Worm (Caenorhabditis elegans) whole organism, L4 larva: ENCODE measurements around the gene C15C7.4.
A peak's percentile ranks its signal among the peaks of the same experiment; 100 is the strongest.

Experiments
- F26F4.8 ChIP-seq: fragments of 200-800 bp; sonication (Bioruptor generic); conservative IDR thresholded peaks from 2 replicates; pipeline ENCODE4 v1.3.6; 2022; ENCODE audit warnings: missing genetic modification characterization, missing compliant biosample characterization
- F37D6.2 ChIP-seq: sonication (generic microtip); optimal IDR thresholded peaks from 2 replicates; lab custom pipeline; 2016; ENCODE audit warnings: mild to moderate bottlenecking, missing genetic modification characterization, missing compliant biosample characterization
- F44E2.7 ChIP-seq: fragments of 200-800 bp; sonication (Bioruptor generic); IDR thresholded peaks from 2 replicates; pipeline ENCODE4 v2.1.2; 2022; ENCODE audit warnings: missing genetic modification characterization, missing compliant biosample characterization
- T26A8.4 ChIP-seq: fragments of 200-800 bp; sonication (Bioruptor generic); IDR thresholded peaks from 2 replicates; pipeline ENCODE4 v1.3.6; 2022; ENCODE audit warnings: missing genetic modification characterization, missing compliant biosample characterization
- Y5F2A.4 ChIP-seq: fragments of 200-800 bp; sonication (Bioruptor generic); optimal IDR thresholded peaks from 2 replicates; lab custom pipeline; 2018; ENCODE audit warnings: mild to moderate bottlenecking, missing genetic modification characterization, missing compliant biosample characterization
- Y75B8A.6 ChIP-seq: fragments of 200-800 bp; sonication (Bioruptor generic); IDR thresholded peaks from 2 replicates; pipeline ENCODE4 v1.3.6; 2022; ENCODE audit warnings: missing genetic modification reagents, missing genetic modification characterization, missing compliant biosample characterization
- aly-2 ChIP-seq: sonication (generic microtip); optimal IDR thresholded peaks from 2 replicates; lab custom pipeline; 2018; ENCODE audit warnings: missing biosample characterization, missing genetic modification characterization
- arid-1 ChIP-seq: fragments of 200-800 bp; sonication (Bioruptor generic); conservative IDR thresholded peaks from 2 replicates; pipeline ENCODE4 v1.3.6; 2022; ENCODE audit warnings: missing genetic modification reagents, missing genetic modification characterization, missing compliant biosample characterization
- ceh-20 ChIP-seq: fragments of 200-800 bp; sonication (Bioruptor generic); IDR thresholded peaks from 2 replicates; pipeline ENCODE4 v1.3.6; 2022; ENCODE audit warnings: missing genetic modification reagents, missing genetic modification characterization, missing compliant biosample characterization
- ceh-32 ChIP-seq: sonication (generic microtip); optimal IDR thresholded peaks from 2 replicates; lab custom pipeline; 2016; ENCODE audit warnings: mild to moderate bottlenecking, missing genetic modification characterization, missing compliant biosample characterization; ENCODE audit not compliant: poor library complexity
- ceh-44 ChIP-seq: fragments of 200-800 bp; sonication (Bioruptor generic); IDR thresholded peaks from 2 replicates; pipeline ENCODE4 v1.3.6; 2022; ENCODE audit warnings: missing genetic modification reagents, missing genetic modification characterization, missing compliant biosample characterization
- ces-1 ChIP-seq: fragments of 150-350 bp; sonication (generic microtip); optimal IDR thresholded peaks from 4 replicates; lab custom pipeline; 2014; ENCODE audit warnings: missing biosample characterization, missing genetic modification reagents, missing genetic modification characterization
- cey-2 ChIP-seq: sonication (generic microtip); optimal IDR thresholded peaks from 3 replicates; lab custom pipeline; 2017; ENCODE audit warnings: missing genetic modification characterization, mild to moderate bottlenecking, missing compliant biosample characterization, antibody characterized with exemption, borderline replicate concordance; ENCODE audit not compliant: insufficient read depth
- ctbp-1 ChIP-seq: fragments of 200-800 bp; sonication (Bioruptor generic); IDR thresholded peaks from 2 replicates; pipeline ENCODE4 v1.3.6; 2022; ENCODE audit warnings: missing genetic modification reagents, missing genetic modification characterization, missing compliant biosample characterization
- daf-12 ChIP-seq: fragments of 150-350 bp; optimal IDR thresholded peaks from 2 replicates; lab custom pipeline; 2014; ENCODE audit warnings: missing biosample characterization, missing genetic modification reagents, missing genetic modification characterization
- daf-16 ChIP-seq, 3 experiments: sonication (generic microtip); optimal IDR thresholded peaks; 2 replicates each; lab custom pipeline; 2016 to 2017; ENCODE audit warnings: missing genetic modification characterization in 3 of 3, missing genetic modification reagents in 3 of 3, mild to moderate bottlenecking in 2 of 3, missing compliant biosample characterization in 2 of 3, missing biosample characterization in 1 of 3, moderate library complexity in 1 of 3
- daf-8 ChIP-seq: fragments of 200-800 bp; sonication (Bioruptor generic); IDR thresholded peaks from 2 replicates; pipeline ENCODE4 v1.3.6; 2022; ENCODE audit warnings: missing genetic modification characterization, missing compliant biosample characterization
- dmd-9 ChIP-seq: fragments of 200-800 bp; sonication (Bioruptor generic); IDR thresholded peaks from 2 replicates; pipeline ENCODE4 v1.3.6; 2022; ENCODE audit warnings: missing genetic modification reagents, missing genetic modification characterization, missing compliant biosample characterization
- duxl-1 ChIP-seq: sonication (generic microtip); optimal IDR thresholded peaks from 2 replicates; lab custom pipeline; 2016; ENCODE audit warnings: mild to moderate bottlenecking, missing genetic modification characterization, moderate library complexity, missing compliant biosample characterization; ENCODE audit not compliant: poor library complexity
- dve-1 ChIP-seq: sonication (generic microtip); optimal IDR thresholded peaks from 2 replicates; lab custom pipeline; 2017; ENCODE audit warnings: antibody characterized with exemption, mild to moderate bottlenecking, missing genetic modification characterization, missing compliant biosample characterization; ENCODE audit not compliant: insufficient read depth
- egl-43 ChIP-seq: fragments of 200-800 bp; sonication (Bioruptor generic); IDR thresholded peaks from 2 replicates; pipeline ENCODE4 v1.3.6; 2022; ENCODE audit warnings: missing genetic modification reagents, missing genetic modification characterization, missing compliant biosample characterization
- fos-1 ChIP-seq: fragments of 150-350 bp; optimal IDR thresholded peaks from 2 replicates; lab custom pipeline; 2014; ENCODE audit warnings: missing biosample characterization, missing genetic modification characterization
- hlh-30 ChIP-seq: sonication (generic microtip); optimal IDR thresholded peaks from 2 replicates; lab custom pipeline; 2017; ENCODE audit warnings: antibody characterized with exemption, mild to moderate bottlenecking, missing genetic modification characterization, missing compliant biosample characterization; ENCODE audit not compliant: insufficient read depth
- lin-1 ChIP-seq: fragments of 200-800 bp; sonication (Bioruptor generic); IDR thresholded peaks from 2 replicates; pipeline ENCODE4 v1.3.6; 2022; ENCODE audit warnings: missing genetic modification reagents, missing genetic modification characterization, missing compliant biosample characterization
- lin-29 ChIP-seq: fragments of 200-800 bp; sonication (Bioruptor generic); IDR thresholded peaks from 2 replicates; pipeline ENCODE4 v1.3.6; 2022; ENCODE audit warnings: missing genetic modification reagents, missing genetic modification characterization, missing compliant biosample characterization
- lin-38 ChIP-seq: fragments of 200-800 bp; sonication (Bioruptor generic); IDR thresholded peaks from 2 replicates; pipeline ENCODE4 v1.3.6; 2022; ENCODE audit warnings: missing genetic modification reagents, missing genetic modification characterization, missing compliant biosample characterization
- lsy-2 ChIP-seq, 2 experiments: fragments of 150-350 bp in 1 of 2; sonication (generic microtip) in 1 of 2; optimal IDR thresholded peaks; 2 replicates each; lab custom pipeline; 2014 to 2017; ENCODE audit warnings: missing biosample characterization in 2 of 2, missing genetic modification characterization in 2 of 2
- madf-5 ChIP-seq, 2 experiments: fragments of 200-800 bp; sonication (Bioruptor generic); IDR thresholded peaks; 2 replicates each; pipeline ENCODE4 v1.3.6; 2022; ENCODE audit warnings: missing compliant biosample characterization in 2 of 2, missing genetic modification characterization in 2 of 2
- mdl-1 ChIP-seq, 2 experiments: fragments of 150-350 bp in 1 of 2; sonication (generic microtip) in 1 of 2; optimal IDR thresholded peaks; 2 replicates each; lab custom pipeline; 2014 to 2017; ENCODE audit warnings: missing biosample characterization in 2 of 2, missing genetic modification characterization in 2 of 2
- mep-1 ChIP-seq: fragments of 150-350 bp; sonication (generic microtip); optimal IDR thresholded peaks from 3 replicates; lab custom pipeline; 2014; ENCODE audit warnings: missing biosample characterization, missing genetic modification characterization
- mes-2 ChIP-seq: sonication (generic microtip); optimal IDR thresholded peaks from 2 replicates; lab custom pipeline; 2016; ENCODE audit warnings: missing genotype, mild to moderate bottlenecking, missing genetic modification characterization, missing compliant biosample characterization; ENCODE audit not compliant: poor library complexity, severe bottlenecking
- mxl-3 ChIP-seq: fragments of 200-800 bp; sonication (Bioruptor generic); optimal IDR thresholded peaks from 2 replicates; lab custom pipeline; 2018; ENCODE audit warnings: mild to moderate bottlenecking, missing genetic modification characterization, missing compliant biosample characterization
- nhr-102 ChIP-seq: sonication (generic microtip); optimal IDR thresholded peaks from 2 replicates; lab custom pipeline; 2016; ENCODE audit warnings: mild to moderate bottlenecking, missing genetic modification characterization, moderate library complexity, missing compliant biosample characterization
- nhr-11 ChIP-seq: fragments of 150-350 bp; optimal IDR thresholded peaks from 2 replicates; lab custom pipeline; 2014; ENCODE audit warnings: missing biosample characterization, missing genetic modification characterization
- nhr-237 ChIP-seq: sonication (generic microtip); optimal IDR thresholded peaks from 2 replicates; lab custom pipeline; 2017; ENCODE audit warnings: missing biosample characterization, missing genetic modification characterization
- nhr-25 ChIP-seq: sonication (generic microtip); optimal IDR thresholded peaks from 2 replicates; lab custom pipeline; 2017; ENCODE audit warnings: missing genetic modification characterization, mild to moderate bottlenecking, missing compliant biosample characterization, antibody characterized with exemption, moderate library complexity, borderline replicate concordance; ENCODE audit not compliant: insufficient read depth
- nhr-28 ChIP-seq: fragments of 150-350 bp; optimal IDR thresholded peaks from 2 replicates; lab custom pipeline; 2014; ENCODE audit warnings: missing biosample characterization, missing genetic modification characterization
- nhr-42 ChIP-seq: fragments of 200-800 bp; sonication (Bioruptor generic); IDR thresholded peaks from 2 replicates; pipeline ENCODE4 v1.3.6; 2022; ENCODE audit warnings: missing genetic modification characterization, missing compliant biosample characterization
- nhr-48 ChIP-seq: sonication (generic microtip); optimal IDR thresholded peaks from 2 replicates; lab custom pipeline; 2016; ENCODE audit warnings: mild to moderate bottlenecking, missing genetic modification characterization, missing compliant biosample characterization
- nhr-6 ChIP-seq: fragments of 150-350 bp; optimal IDR thresholded peaks from 2 replicates; lab custom pipeline; 2014; ENCODE audit warnings: missing biosample characterization, missing genetic modification characterization
- pha-4 ChIP-seq, 2 experiments: fragments of 150-350 bp in 1 of 2; fragments of 200-800 bp in 1 of 2; sonication (Bioruptor generic) in 1 of 2; IDR thresholded peaks in 1 of 2; optimal IDR thresholded peaks in 1 of 2; 2 replicates each; pipeline versions ENCODE4 v1.3.6 to Lab custom; 2014 to 2022; ENCODE audit warnings: missing genetic modification characterization in 2 of 2, missing genetic modification reagents in 2 of 2, missing biosample characterization in 1 of 2, missing compliant biosample characterization in 1 of 2
- pqm-1 ChIP-seq: sonication (generic microtip); optimal IDR thresholded peaks from 2 replicates; lab custom pipeline; 2017; ENCODE audit warnings: missing biosample characterization, missing genetic modification characterization
- skn-1 ChIP-seq: fragments of 150-350 bp; optimal IDR thresholded peaks from 2 replicates; lab custom pipeline; 2014; ENCODE audit warnings: missing biosample characterization, missing genetic modification characterization
- snpc-4 ChIP-seq: fragments of 150-350 bp; optimal IDR thresholded peaks from 2 replicates; lab custom pipeline; 2014; ENCODE audit warnings: missing biosample characterization, missing genetic modification characterization
- spr-1 ChIP-seq: sonication (generic microtip); optimal IDR thresholded peaks from 2 replicates; lab custom pipeline; 2016; ENCODE audit warnings: mild to moderate bottlenecking, missing genetic modification characterization, missing compliant biosample characterization
- spr-3 ChIP-seq: fragments of 200-800 bp; sonication (Bioruptor generic); optimal IDR thresholded peaks from 2 replicates; lab custom pipeline; 2018; ENCODE audit warnings: mild to moderate bottlenecking, missing genetic modification characterization, missing compliant biosample characterization
- unc-39 ChIP-seq: sonication (generic microtip); optimal IDR thresholded peaks from 2 replicates; lab custom pipeline; 2017; ENCODE audit warnings: missing biosample characterization, missing genetic modification characterization
- vab-7 ChIP-seq: fragments of 200-800 bp; sonication (Bioruptor generic); IDR thresholded peaks from 2 replicates; pipeline ENCODE4 v1.3.6; 2022; ENCODE audit warnings: missing genetic modification reagents, missing genetic modification characterization, missing compliant biosample characterization
- zfp-3 ChIP-seq: fragments of 200-800 bp; sonication (Bioruptor generic); conservative IDR thresholded peaks from 2 replicates; pipeline ENCODE4 v1.3.6; 2022; ENCODE audit warnings: missing genetic modification reagents, missing genetic modification characterization, missing compliant biosample characterization

C15C7.4 gene

ce11 chrX:3117204-3117603 lies 28.2 kb upstream of the C15C7.4 start (continued):
- TF ChIP-seq Y5F2A.4 (GFP tag; lab: Kevin White, UChicago) = no peak
- TF ChIP-seq ctbp-1 (GFP tag; lab: Robert Waterston, UW) = no peak
- TF ChIP-seq nhr-237 (tag; lab: Kevin White, UChicago) = no peak
- TF ChIP-seq ces-1 (GFP tag; lab: Kevin White, UChicago) = no peak
- TF ChIP-seq nhr-42 = no peak
- TF ChIP-seq lin-29 = no peak
- no peak for TF ChIP-seq nhr-6 (tag; lab: Kevin White, UChicago)
- no peak for TF ChIP-seq F37D6.2 (tag; lab: Kevin White, UChicago)
- no peak for TF ChIP-seq Y75B8A.6
- TF ChIP-seq aly-2 (tag; lab: Kevin White, UChicago) = no peak
- TF ChIP-seq mdl-1 (tag; optimal IDR thresholded peaks at IDR 0.05; lab: Kevin White, UChicago) = no peak
- TF ChIP-seq skn-1 (tag; lab: Kevin White, UChicago) = no peak
- no peak for TF ChIP-seq arid-1 (GFP tag; lab: Robert Waterston, UW)
- no peak for TF ChIP-seq daf-12
- no peak for TF ChIP-seq ceh-20 (GFP tag; lab: Robert Waterston, UW)
- TF ChIP-seq mep-1 (tag; lab: Kevin White, UChicago) = peak; percentile 66
- no peak for TF ChIP-seq mes-2 (tag; lab: Kevin White, UChicago)
- no peak for TF ChIP-seq nhr-11 (tag; lab: Kevin White, UChicago)
- peak; percentile 40 for TF ChIP-seq duxl-1 (tag; lab: Kevin White, UChicago)
- TF ChIP-seq F26F4.8 = no peak
- peak; percentile 8; the same call in 1 of the 2 replicates for TF ChIP-seq T26A8.4 (GFP tag; lab: Robert Waterston, UW)
- TF ChIP-seq daf-8 (GFP tag; lab: Robert Waterston, UW) = no peak
- TF ChIP-seq ceh-32 (tag; lab: Kevin White, UChicago) = no peak
- no peak for TF ChIP-seq mxl-3 (GFP tag; lab: Kevin White, UChicago)
- no peak for TF ChIP-seq zfp-3 (GFP tag; lab: Robert Waterston, UW)
- peak; percentile 88 for TF ChIP-seq dve-1 (tag; lab: Kevin White, UChicago)
- no peak for TF ChIP-seq fos-1 (tag; lab: Kevin White, UChicago)
- peak in 1 of 2 experiments; percentile 42 for TF ChIP-seq lsy-2 (tag; optimal IDR thresholded peaks at IDR 0.05; lab: Kevin White, UChicago)
- 0 out of 2 replicates have a peak, but pooled peaks have one; percentile 26 for TF ChIP-seq lin-1 (GFP tag; lab: Robert Waterston, UW)
- TF ChIP-seq nhr-28 (tag; lab: Kevin White, UChicago) = peak; percentile 74
- TF ChIP-seq hlh-30 (tag; lab: Kevin White, UChicago) = peak; percentile 13
- no peak for TF ChIP-seq unc-39
- TF ChIP-seq nhr-102 (tag; lab: Kevin White, UChicago) = peak; percentile 66
- TF ChIP-seq cey-2 (tag; lab: Kevin White, UChicago) = no peak
- TF ChIP-seq nhr-48 (tag; lab: Kevin White, UChicago) = peak; percentile 77
- TF ChIP-seq vab-7 = no peak
- TF ChIP-seq dmd-9 (GFP tag; lab: Robert Waterston, UW) = no peak
- TF ChIP-seq daf-16 (GFP tag; optimal IDR thresholded peaks at IDR 0.05; lab: Kevin White, UChicago) = peak in 1 of 2 experiments; percentile 48
- TF ChIP-seq daf-16 (tag; optimal IDR thresholded peaks at IDR 0.05; lab: Kevin White, UChicago) = peak; percentile 100
- no peak for TF ChIP-seq lin-38 (GFP tag; lab: Robert Waterston, UW)
- TF ChIP-seq nhr-25 (tag; lab: Kevin White, UChicago) = no peak
- TF ChIP-seq spr-3 (GFP tag; lab: Kevin White, UChicago) = no peak
- no peak for TF ChIP-seq spr-1 (tag; lab: Kevin White, UChicago)
- no peak for TF ChIP-seq F44E2.7 (GFP tag; lab: Robert Waterston, UW)
- no peak for TF ChIP-seq ceh-44 (GFP tag; lab: Robert Waterston, UW)
- no peak for TF ChIP-seq madf-5 (GFP tag; IDR thresholded peaks at IDR 0.05; lab: Robert Waterston, UW)
- 0 out of 2 replicates have a peak, but pooled peaks have one; percentile 24 for TF ChIP-seq pha-4 (GFP tag; IDR thresholded peaks at IDR 0.05; lab: Robert Waterston, UW)
- no peak for TF ChIP-seq pha-4 (tag; optimal IDR thresholded peaks at IDR 0.05; lab: Kevin White, UChicago)
- TF ChIP-seq snpc-4 (tag; lab: Kevin White, UChicago) = no peak
- no peak for TF ChIP-seq pqm-1 (tag; lab: Kevin White, UChicago)
- TF ChIP-seq egl-43 (GFP tag; lab: Robert Waterston, UW) = no peak
